Fruit fly (Drosophila melanogaster) whole organism, embryonic: Measurements from ENCODE around the gene CG15539.
A peak's percentile ranks its signal among the peaks of the same experiment; 100 is the strongest.

ENCODE experiments used
- B-H1 ChIP-seq: fragments of 200-800 bp; sonication (Bioruptor generic); IDR thresholded peaks from 3 replicates; pipeline ENCODE4 v1.3.6; 2022; ENCODE audit warnings: missing biosample characterization, missing genetic modification characterization
- B-H2 ChIP-seq: fragments of 200-800 bp; sonication (Bioruptor generic); optimal IDR thresholded peaks from 2 replicates; lab custom pipeline; 2018; ENCODE audit warnings: missing biosample characterization, mild to moderate bottlenecking, missing genetic modification characterization
- CG10431 ChIP-seq: fragments of 200-800 bp; sonication (Bioruptor generic); optimal IDR thresholded peaks from 3 replicates; lab custom pipeline; 2018; ENCODE audit warnings: missing biosample characterization, mild to moderate bottlenecking, missing genetic modification characterization
- CG10565 ChIP-seq: fragments of 200-800 bp; sonication (Bioruptor generic); optimal IDR thresholded peaks from 3 replicates; lab custom pipeline; 2016; ENCODE audit warnings: missing biosample characterization, mild to moderate bottlenecking, missing genetic modification characterization
- CG11504 ChIP-seq: fragments of 200-800 bp; sonication (Bioruptor generic); optimal IDR thresholded peaks from 3 replicates; lab custom pipeline; 2019; ENCODE audit warnings: missing biosample characterization, mild to moderate bottlenecking, missing genetic modification characterization, moderate library complexity
- CG11560 ChIP-seq: fragments of 200-800 bp; sonication (Bioruptor generic); IDR thresholded peaks from 3 replicates; pipeline ENCODE4 v1.3.6; 2022; ENCODE audit warnings: missing biosample characterization, missing genetic modification characterization
- CG11723 ChIP-seq: fragments of 200-800 bp; sonication (Bioruptor generic); optimal IDR thresholded peaks from 2 replicates; lab custom pipeline; 2017; ENCODE audit warnings: missing biosample characterization, mild to moderate bottlenecking, missing genetic modification characterization
- CG12071 ChIP-seq: fragments of 200-800 bp; sonication (Bioruptor generic); optimal IDR thresholded peaks from 3 replicates; lab custom pipeline; 2018; ENCODE audit warnings: missing biosample characterization, mild to moderate bottlenecking, missing genetic modification characterization
- CG12219 ChIP-seq: fragments of 200-800 bp; sonication (Bioruptor generic); optimal IDR thresholded peaks from 3 replicates; lab custom pipeline; 2018; ENCODE audit warnings: missing biosample characterization, mild to moderate bottlenecking, missing genetic modification characterization
- CG13624 ChIP-seq: fragments of 200-800 bp; sonication (Bioruptor generic); optimal IDR thresholded peaks from 2 replicates; lab custom pipeline; 2016; ENCODE audit warnings: missing biosample characterization, missing genetic modification characterization
- CG15269 ChIP-seq: fragments of 200-800 bp; sonication (Bioruptor generic); optimal IDR thresholded peaks from 2 replicates; lab custom pipeline; 2018; ENCODE audit warnings: missing biosample characterization, mild to moderate bottlenecking, missing genetic modification characterization, moderate library complexity
- CG17359 ChIP-seq: fragments of 200-800 bp; sonication (Bioruptor generic); optimal IDR thresholded peaks from 3 replicates; lab custom pipeline; 2018; ENCODE audit warnings: missing biosample characterization, mild to moderate bottlenecking, missing genetic modification characterization, moderate library complexity
- CG17612 ChIP-seq: fragments of 200-800 bp; sonication (Bioruptor generic); IDR thresholded peaks from 2 replicates; pipeline ENCODE4 v1.3.6; 2022; ENCODE audit warnings: missing biosample characterization, missing genetic modification characterization
- CG1792 ChIP-seq: fragments of 200-800 bp; sonication (Bioruptor generic); optimal IDR thresholded peaks from 2 replicates; lab custom pipeline; 2016; ENCODE audit warnings: missing biosample characterization, missing genetic modification characterization
- CG2199 ChIP-seq: fragments of 200-800 bp; sonication (Bioruptor generic); IDR thresholded peaks from 3 replicates; pipeline ENCODE4 v1.3.6; 2022; ENCODE audit warnings: missing biosample characterization, missing genetic modification characterization
- CG30020 ChIP-seq: fragments of 200-800 bp; optimal IDR thresholded peaks from 2 replicates; lab custom pipeline; 2019; ENCODE audit warnings: missing biosample characterization, mild to moderate bottlenecking, missing genetic modification characterization, moderate library complexity
- CG32772 ChIP-seq: fragments of 200-800 bp; sonication (Bioruptor generic); IDR thresholded peaks from 2 replicates; pipeline ENCODE4 v1.3.6; 2022; ENCODE audit warnings: missing biosample characterization, missing genetic modification characterization
- CG3281 ChIP-seq: fragments of 200-800 bp; sonication (Bioruptor generic); optimal IDR thresholded peaks from 3 replicates; lab custom pipeline; 2017; ENCODE audit warnings: missing biosample characterization, mild to moderate bottlenecking, missing genetic modification characterization
- CG34422 ChIP-seq: fragments of 200-800 bp; sonication (Bioruptor generic); IDR thresholded peaks from 3 replicates; pipeline ENCODE4 v1.3.6; 2022; ENCODE audit warnings: missing biosample characterization, missing genetic modification characterization
- CG4854 ChIP-seq: fragments of 200-800 bp; sonication (Bioruptor generic); optimal IDR thresholded peaks from 2 replicates; lab custom pipeline; 2016; ENCODE audit warnings: missing biosample characterization, missing genetic modification characterization, inconsistent platforms
- CG6791 ChIP-seq: fragments of 200-800 bp; sonication (Bioruptor generic); IDR thresholded peaks from 3 replicates; pipeline ENCODE4 v1.3.6; 2022; ENCODE audit warnings: missing biosample characterization, missing genetic modification characterization; ENCODE audit not compliant: partially characterized antibody
- CG8944 ChIP-seq: fragments of 200-800 bp; sonication (Bioruptor generic); optimal IDR thresholded peaks from 3 replicates; lab custom pipeline; 2016; ENCODE audit warnings: missing biosample characterization, missing genetic modification characterization
- Dfd ChIP-seq, 2 experiments: fragments of >200 bp; optimal IDR thresholded peaks; 2 replicates each; lab custom pipeline; 2017; ENCODE audit warnings: missing biosample characterization in 2 of 2, missing genetic modification characterization in 2 of 2
- Fer3 ChIP-seq: fragments of 200-800 bp; sonication (Bioruptor generic); optimal IDR thresholded peaks from 2 replicates; lab custom pipeline; 2018; ENCODE audit warnings: missing biosample characterization, mild to moderate bottlenecking, missing genetic modification characterization, moderate library complexity
- Hmx ChIP-seq: fragments of 200-800 bp; sonication (Bioruptor generic); optimal IDR thresholded peaks from 2 replicates; lab custom pipeline; 2016; ENCODE audit warnings: missing biosample characterization, missing genetic modification characterization
- Hr78 ChIP-seq, 2 experiments: fragments of 200-800 bp in 1 of 2; fragments of >200 bp in 1 of 2; sonication (Bioruptor generic) in 1 of 2; optimal IDR thresholded peaks; 2 replicates each; lab custom pipeline; 2017 to 2019; ENCODE audit warnings: missing biosample characterization in 2 of 2, missing genetic modification characterization in 2 of 2, mild to moderate bottlenecking in 1 of 2, moderate library complexity in 1 of 2
- Hsf ChIP-seq: fragments of 200-800 bp; sonication (Bioruptor generic); optimal IDR thresholded peaks from 3 replicates; lab custom pipeline; 2016; ENCODE audit warnings: missing biosample characterization, missing genetic modification characterization
- Max ChIP-seq: fragments of 200-800 bp; sonication (Bioruptor generic); optimal IDR thresholded peaks from 2 replicates; lab custom pipeline; 2016; ENCODE audit warnings: missing biosample characterization, mild to moderate bottlenecking, missing genetic modification characterization
- NC2α ChIP-seq: fragments of 200-800 bp; sonication (Bioruptor generic); optimal IDR thresholded peaks from 2 replicates; lab custom pipeline; 2016; ENCODE audit warnings: missing biosample characterization, missing genetic modification characterization
- Nf-YA ChIP-seq: fragments of 200-800 bp; sonication (Bioruptor generic); IDR thresholded peaks from 2 replicates; pipeline ENCODE4 v1.3.6; 2022; ENCODE audit warnings: missing biosample characterization, missing genetic modification characterization
- Oli ChIP-seq: fragments of 200-800 bp; sonication (Bioruptor generic); optimal IDR thresholded peaks from 2 replicates; lab custom pipeline; 2018; ENCODE audit warnings: missing biosample characterization, mild to moderate bottlenecking, missing genetic modification characterization, moderate library complexity
- Six4 ChIP-seq: fragments of 200-800 bp; sonication (Bioruptor generic); optimal IDR thresholded peaks from 2 replicates; lab custom pipeline; 2016; ENCODE audit warnings: missing biosample characterization, missing genetic modification characterization
- Stat92E ChIP-seq, 3 experiments: fragments of >200 bp in 2 of 3; fragments of 200-800 bp in 1 of 3; sonication (Bioruptor generic) in 1 of 3; optimal IDR thresholded peaks; 2 replicates each; lab custom pipeline; 2017 to 2019; ENCODE audit warnings: missing biosample characterization in 3 of 3, missing genetic modification characterization in 3 of 3, mild to moderate bottlenecking in 1 of 3, moderate library complexity in 1 of 3
- bsh ChIP-seq, 2 experiments: fragments of 200-800 bp; sonication (Bioruptor generic); optimal IDR thresholded peaks; 2 replicates each; lab custom pipeline; 2017 to 2018; ENCODE audit warnings: mild to moderate bottlenecking in 2 of 2, missing biosample characterization in 2 of 2, missing genetic modification characterization in 2 of 2, moderate library complexity in 1 of 2
- caup ChIP-seq: fragments of 200-800 bp; sonication (Bioruptor generic); optimal IDR thresholded peaks from 3 replicates; lab custom pipeline; 2017; ENCODE audit warnings: missing biosample characterization, mild to moderate bottlenecking, missing genetic modification characterization, moderate library complexity; ENCODE audit not compliant: severe bottlenecking
- chm ChIP-seq: fragments of 200-800 bp; sonication (Bioruptor generic); IDR thresholded peaks from 2 replicates; pipeline ENCODE4 v1.3.6; 2022; ENCODE audit warnings: missing biosample characterization, missing genetic modification characterization
- ci ChIP-seq: fragments of 200-800 bp; sonication (Bioruptor generic); IDR thresholded peaks from 3 replicates; pipeline ENCODE4 v1.3.6; 2022; ENCODE audit warnings: missing biosample characterization, missing genetic modification characterization
- dmrt11E ChIP-seq: fragments of 200-800 bp; sonication (Bioruptor generic); optimal IDR thresholded peaks from 3 replicates; lab custom pipeline; 2018; ENCODE audit warnings: missing biosample characterization, mild to moderate bottlenecking, missing genetic modification characterization, moderate library complexity
- fd64A ChIP-seq: fragments of 200-800 bp; sonication (Bioruptor generic); optimal IDR thresholded peaks from 3 replicates; lab custom pipeline; 2018; ENCODE audit warnings: missing biosample characterization, mild to moderate bottlenecking, missing genetic modification characterization
- pita ChIP-seq: fragments of 200-800 bp; sonication (Bioruptor generic); optimal IDR thresholded peaks from 2 replicates; lab custom pipeline; 2017; ENCODE audit warnings: missing biosample characterization, mild to moderate bottlenecking, missing genetic modification characterization
- pros ChIP-seq: fragments of 200-800 bp; sonication (Bioruptor generic); optimal IDR thresholded peaks from 3 replicates; lab custom pipeline; 2019; ENCODE audit warnings: missing biosample characterization, mild to moderate bottlenecking, missing genetic modification characterization, moderate library complexity
- ro ChIP-seq: fragments of 200-800 bp; sonication (Bioruptor generic); IDR thresholded peaks from 2 replicates; pipeline ENCODE4 v1.3.6; 2022; ENCODE audit warnings: missing biosample characterization, missing genetic modification characterization
- sob ChIP-seq: fragments of 200-800 bp; sonication (Bioruptor generic); IDR thresholded peaks from 2 replicates; pipeline ENCODE4 v1.3.6; 2022; ENCODE audit warnings: missing biosample characterization, missing genetic modification characterization
- sr ChIP-seq: fragments of 200-800 bp; sonication (Bioruptor generic); IDR thresholded peaks from 3 replicates; pipeline ENCODE4 v1.3.6; 2022; ENCODE audit warnings: missing biosample characterization, missing genetic modification characterization
- tap ChIP-seq: fragments of 200-800 bp; optimal IDR thresholded peaks from 3 replicates; lab custom pipeline; 2019; ENCODE audit warnings: missing biosample characterization, mild to moderate bottlenecking, missing genetic modification characterization, moderate library complexity
- unc-4 ChIP-seq: fragments of 200-800 bp; sonication (Bioruptor generic); IDR thresholded peaks from 2 replicates; pipeline ENCODE4 v1.3.6; 2022; ENCODE audit warnings: missing biosample characterization, missing genetic modification characterization; ENCODE audit not compliant: partially characterized antibody
- unpg ChIP-seq: fragments of 200-800 bp; sonication (Bioruptor generic); optimal IDR thresholded peaks from 3 replicates; lab custom pipeline; 2018; ENCODE audit warnings: missing biosample characterization, mild to moderate bottlenecking, missing genetic modification characterization, moderate library complexity
- wdn ChIP-seq: fragments of 200-800 bp; sonication (Bioruptor generic); IDR thresholded peaks from 2 replicates; pipeline ENCODE4 v1.3.6; 2022; ENCODE audit warnings: missing biosample characterization, missing genetic modification characterization
- wek ChIP-seq: fragments of 200-800 bp; sonication (Bioruptor generic); optimal IDR thresholded peaks from 3 replicates; lab custom pipeline; 2018; ENCODE audit warnings: missing biosample characterization, mild to moderate bottlenecking, missing genetic modification characterization, moderate library complexity

CG15539 gene

DNA sequence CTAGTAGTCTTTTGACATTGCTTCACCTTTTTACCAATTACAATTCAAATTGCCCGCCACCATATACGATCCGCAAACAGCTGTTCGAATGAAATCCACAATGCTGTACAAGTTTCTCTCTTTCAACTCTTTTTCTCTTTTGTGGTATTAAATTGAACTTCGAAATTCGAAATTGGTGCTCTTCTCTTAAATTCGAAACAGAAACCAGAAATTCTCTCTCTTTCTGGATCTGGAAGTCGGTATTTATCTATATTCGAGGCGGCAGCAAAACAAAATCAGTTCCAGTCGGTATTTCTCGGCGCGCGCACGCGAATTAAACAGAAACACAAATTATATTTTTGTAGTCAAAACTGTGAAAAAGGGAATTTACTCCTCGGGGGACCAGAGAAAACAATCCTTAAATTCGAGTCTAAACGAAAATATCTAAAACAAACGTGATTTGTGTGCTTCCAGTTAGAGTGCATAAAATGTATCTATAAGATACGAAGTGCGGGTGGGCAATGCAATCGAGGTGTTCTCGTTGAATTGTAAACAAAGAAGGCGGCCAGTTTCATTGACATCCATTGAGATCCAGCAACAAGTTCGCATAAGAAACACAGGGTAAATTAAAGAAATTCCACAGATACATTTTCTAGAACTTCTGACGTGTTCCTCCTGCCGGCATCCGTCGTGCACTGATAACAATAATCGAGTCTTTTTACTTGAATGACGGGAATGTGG, 39.9 kb upstream of the CG15539 start, which contains the start of gene PH4alphaEFB (continued):
- TF ChIP-seq CG4854 (GFP tag; lab: Kevin White, UChicago) (no peak), unc-4 (GFP tag; lab: Robert Waterston, UW) (no peak; the same call in 1 of the 2 replicates), unpg (GFP tag; lab: Kevin White, UChicago) (no peak), Hmx (GFP tag; lab: Kevin White, UChicago) (no peak), CG12219 (GFP tag; lab: Kevin White, UChicago) (no peak), ro (no peak), B-H1 (GFP tag; lab: Robert Waterston, UW) (no peak), pros (GFP tag; lab: Kevin White, UChicago) (peak; percentile 65), CG11723 (GFP tag; lab: Kevin White, UChicago) (no peak), CG1792 (GFP tag; lab: Kevin White, UChicago) (no peak), CG2199 (GFP tag; lab: Robert Waterston, UW) (0 out of 3 replicates have a peak, but pooled peaks have one; percentile 28), Nf-YA (GFP tag; lab: Robert Waterston, UW) (no peak), CG10431 (GFP tag; lab: Kevin White, UChicago) (peak; percentile 5), CG3281 (GFP tag; lab: Kevin White, UChicago) (no peak), wdn (GFP tag; lab: Robert Waterston, UW) (no peak), B-H2 (peak; percentile 7), CG34422 (GFP tag; lab: Robert Waterston, UW) (peak; percentile 56; the same call in 2 of the 3 replicates), Hsf (GFP tag; lab: Kevin White, UChicago) (no peak), fd64A (GFP tag; lab: Kevin White, UChicago) (no peak), CG32772 (GFP tag; lab: Robert Waterston, UW) (no peak), tap (peak; percentile 5), wek (GFP tag; lab: Kevin White, UChicago) (peak; percentile 3), CG30020 (peak; percentile 7), CG11560 (tag; lab: Robert Waterston, UW) (no peak), Fer3 (tag; lab: Kevin White, UChicago) (no peak), caup (GFP tag; lab: Kevin White, UChicago) (no peak), bsh (GFP tag; optimal IDR thresholded peaks at IDR 0.05; lab: Kevin White, UChicago) (no peak), CG10565 (GFP tag; lab: Kevin White, UChicago) (no peak), CG12071 (GFP tag; lab: Kevin White, UChicago) (no peak), chm (GFP tag; lab: Robert Waterston, UW) (no peak; the same call in 1 of the 2 replicates), CG17612 (GFP tag; lab: Robert Waterston, UW) (no peak), Hr78 (GFP tag; optimal IDR thresholded peaks at IDR 0.05; lab: Kevin White, UChicago) (peak in 1 of 2 experiments; percentile 3), Six4 (no peak), CG15269 (no peak), CG11504 (tag; lab: Kevin White, UChicago) (peak; percentile 29), CG17359 (tag; lab: Kevin White, UChicago) (no peak), dmrt11E (tag; lab: Kevin White, UChicago) (no peak), Stat92E (GFP tag; optimal IDR thresholded peaks at IDR 0.05; lab: Kevin White, UChicago) (peak in 1 of 3 experiments; percentile 56), Oli (tag; lab: Kevin White, UChicago) (no peak), Max (GFP tag; lab: Kevin White, UChicago) (no peak), NC2α (GFP tag; lab: Kevin White, UChicago) (no peak), ci (GFP tag; lab: Robert Waterston, UW) (peak; percentile 68; the same call in 2 of the 3 replicates), CG8944 (GFP tag; lab: Kevin White, UChicago) (no peak), CG6791 (GFP tag; lab: Robert Waterston, UW) (no peak), CG13624 (GFP tag; lab: Kevin White, UChicago) (no peak), sr (GFP tag; lab: Robert Waterston, UW) (no peak), pita (GFP tag; lab: Kevin White, UChicago) (no peak), sob (GFP tag; lab: Robert Waterston, UW) (no peak), Dfd (GFP tag; optimal IDR thresholded peaks at IDR 0.05; lab: Kevin White, UChicago) (no peak)
